Fruit fly (Drosophila melanogaster) whole organism, prepupa: ENCODE data around the gene CG45002.
A peak's percentile ranks its signal among the peaks of the same experiment; 100 is the strongest.

Source experiments
- Blimp-1 ChIP-seq: fragments of 200-800 bp; sonication (Bioruptor generic); optimal IDR thresholded peaks from 3 replicates; lab custom pipeline; 2017; ENCODE audit warnings: missing biosample characterization, missing genetic modification characterization, mild to moderate bottlenecking, moderate library complexity, missing genetic modification reagents
- CG10631 ChIP-seq: fragments of 200-800 bp; sonication (Bioruptor generic); optimal IDR thresholded peaks from 2 replicates; lab custom pipeline; 2016; ENCODE audit warnings: missing biosample characterization, missing genetic modification characterization
- CG10669 ChIP-seq: fragments of 200-800 bp; sonication (Bioruptor generic); optimal IDR thresholded peaks from 3 replicates; lab custom pipeline; 2018; ENCODE audit warnings: missing biosample characterization, mild to moderate bottlenecking, missing genetic modification characterization, moderate library complexity
- CG11294 ChIP-seq: fragments of 200-800 bp; sonication (Bioruptor generic); IDR thresholded peaks from 2 replicates; pipeline ENCODE4 v1.3.6; 2022; ENCODE audit warnings: missing biosample characterization, missing genetic modification characterization
- CG11762 ChIP-seq: fragments of 200-800 bp; sonication (Bioruptor generic); optimal IDR thresholded peaks from 3 replicates; lab custom pipeline; 2016; ENCODE audit warnings: missing biosample characterization, missing genetic modification characterization; ENCODE audit not compliant: insufficient read depth
- CG11902 ChIP-seq: fragments of 200-800 bp; sonication (Bioruptor generic); optimal IDR thresholded peaks from 3 replicates; lab custom pipeline; 2016; ENCODE audit warnings: missing biosample characterization, missing genetic modification characterization
- CG15336 ChIP-seq: fragments of 200-800 bp; sonication (Bioruptor generic); IDR thresholded peaks from 2 replicates; pipeline ENCODE4 v1.3.6; 2022; ENCODE audit warnings: missing biosample characterization, missing genetic modification characterization
- CG1621 ChIP-seq: fragments of 200-800 bp; sonication (Bioruptor generic); optimal IDR thresholded peaks from 3 replicates; lab custom pipeline; 2018; ENCODE audit warnings: missing biosample characterization, mild to moderate bottlenecking, missing genetic modification characterization
- CG3032 ChIP-seq: fragments of 200-800 bp; optimal IDR thresholded peaks from 2 replicates; lab custom pipeline; 2019; ENCODE audit warnings: missing biosample characterization, mild to moderate bottlenecking, missing genetic modification characterization, moderate library complexity
- CG31627 ChIP-seq: fragments of 200-800 bp; sonication (Bioruptor generic); optimal IDR thresholded peaks from 3 replicates; lab custom pipeline; 2016; ENCODE audit warnings: missing biosample characterization, missing genetic modification characterization
- CG3919 ChIP-seq: fragments of 200-800 bp; sonication (Bioruptor generic); optimal IDR thresholded peaks from 3 replicates; lab custom pipeline; 2016; ENCODE audit warnings: missing biosample characterization, missing genetic modification characterization
- CG4318 ChIP-seq: fragments of 200-800 bp; sonication (Bioruptor generic); optimal IDR thresholded peaks from 3 replicates; lab custom pipeline; 2017; ENCODE audit warnings: missing biosample characterization, mild to moderate bottlenecking, missing genetic modification characterization
- CG6163 ChIP-seq: fragments of 200-800 bp; sonication (Bioruptor generic); IDR thresholded peaks from 3 replicates; pipeline ENCODE4 v1.3.6; 2022; ENCODE audit warnings: missing biosample characterization, missing genetic modification characterization
- CG6276 ChIP-seq: fragments of 200-800 bp; sonication (Bioruptor generic); optimal IDR thresholded peaks from 2 replicates; lab custom pipeline; 2017; ENCODE audit warnings: missing biosample characterization, mild to moderate bottlenecking, missing genetic modification characterization
- CG6792 ChIP-seq: fragments of 200-800 bp; sonication (Bioruptor generic); optimal IDR thresholded peaks from 3 replicates; lab custom pipeline; 2016; ENCODE audit warnings: missing biosample characterization, missing genetic modification characterization
- CG6808 ChIP-seq: fragments of 200-800 bp; sonication (Bioruptor generic); optimal IDR thresholded peaks from 3 replicates; lab custom pipeline; 2017; ENCODE audit warnings: missing biosample characterization, missing genetic modification characterization, mild to moderate bottlenecking, moderate library complexity, missing genetic modification reagents
- CG7368 ChIP-seq: fragments of 200-800 bp; sonication (Bioruptor generic); optimal IDR thresholded peaks from 3 replicates; lab custom pipeline; 2016; ENCODE audit warnings: missing biosample characterization, missing genetic modification characterization
- CG8319 ChIP-seq: fragments of 200-800 bp; sonication (Bioruptor generic); optimal IDR thresholded peaks from 3 replicates; lab custom pipeline; 2016; ENCODE audit warnings: missing biosample characterization, missing genetic modification characterization
- Eip75B ChIP-seq: fragments of 200-800 bp; sonication (Bioruptor generic); optimal IDR thresholded peaks from 3 replicates; lab custom pipeline; 2016; ENCODE audit warnings: missing biosample characterization, missing genetic modification characterization
- Eip78C ChIP-seq: fragments of 200-800 bp; sonication (Bioruptor generic); peaks from one replicate; lab custom pipeline; 2016; ENCODE audit warnings: missing biosample characterization, missing genetic modification characterization
- Eip93F ChIP-seq: fragments of 200-800 bp; sonication (Bioruptor generic); optimal IDR thresholded peaks from 2 replicates; lab custom pipeline; 2016; ENCODE audit warnings: missing biosample characterization, mild to moderate bottlenecking, missing genetic modification characterization
- Ets21C ChIP-seq: fragments of 200-800 bp; sonication (Bioruptor generic); optimal IDR thresholded peaks from 3 replicates; lab custom pipeline; 2016; ENCODE audit warnings: missing biosample characterization, missing genetic modification characterization
- Ets96B ChIP-seq: fragments of 200-800 bp; optimal IDR thresholded peaks from 2 replicates; lab custom pipeline; 2019; ENCODE audit warnings: missing biosample characterization, mild to moderate bottlenecking, missing genetic modification characterization, moderate library complexity
- Gug ChIP-seq: fragments of 200-800 bp; sonication (Bioruptor generic); IDR thresholded peaks from 2 replicates; pipeline ENCODE4 v1.3.6; 2022; ENCODE audit warnings: missing biosample characterization, missing genetic modification characterization
- Hr38 ChIP-seq: sonication (Bioruptor generic); optimal IDR thresholded peaks from 2 replicates; lab custom pipeline; 2016; ENCODE audit warnings: missing biosample characterization, missing genetic modification characterization
- Hr39 ChIP-seq: fragments of 200-800 bp; sonication (Bioruptor generic); optimal IDR thresholded peaks from 2 replicates; lab custom pipeline; 2016; ENCODE audit warnings: missing biosample characterization, missing genetic modification characterization
- Hr4 ChIP-seq: fragments of 200-800 bp; sonication (Bioruptor generic); optimal IDR thresholded peaks from 3 replicates; lab custom pipeline; 2016; ENCODE audit warnings: missing biosample characterization, missing genetic modification characterization
- Lpt ChIP-seq: fragments of 200-800 bp; sonication (Bioruptor generic); optimal IDR thresholded peaks from 3 replicates; lab custom pipeline; 2016; ENCODE audit warnings: missing biosample characterization, missing genetic modification characterization
- Met ChIP-seq: fragments of 200-800 bp; sonication (Bioruptor generic); optimal IDR thresholded peaks from 3 replicates; lab custom pipeline; 2016; ENCODE audit warnings: missing biosample characterization, missing genetic modification characterization
- Sox102F ChIP-seq: fragments of 200-800 bp; sonication (Bioruptor generic); optimal IDR thresholded peaks from 2 replicates; lab custom pipeline; 2016; ENCODE audit warnings: missing biosample characterization, mild to moderate bottlenecking, missing genetic modification characterization
- Sox14 ChIP-seq: fragments of 200-800 bp; sonication (Bioruptor generic); optimal IDR thresholded peaks from 3 replicates; lab custom pipeline; 2016; ENCODE audit warnings: missing biosample characterization, missing genetic modification characterization
- Sox15 ChIP-seq: fragments of 200-800 bp; sonication (Bioruptor generic); optimal IDR thresholded peaks from 3 replicates; lab custom pipeline; 2016; ENCODE audit warnings: missing biosample characterization, missing genetic modification characterization
- achi ChIP-seq: fragments of 200-800 bp; sonication (Bioruptor generic); optimal IDR thresholded peaks from 3 replicates; lab custom pipeline; 2016; ENCODE audit warnings: missing biosample characterization, missing genetic modification characterization
- acj6 ChIP-seq: fragments of 200-800 bp; sonication (Bioruptor generic); optimal IDR thresholded peaks from 3 replicates; lab custom pipeline; 2016; ENCODE audit warnings: missing biosample characterization, missing genetic modification characterization
- dac ChIP-seq: fragments of 200-800 bp; sonication (Bioruptor generic); optimal IDR thresholded peaks from 2 replicates; lab custom pipeline; 2017; ENCODE audit warnings: missing biosample characterization, mild to moderate bottlenecking, missing genetic modification characterization
- dsx ChIP-seq: fragments of 200-800 bp; optimal IDR thresholded peaks from 3 replicates; lab custom pipeline; 2019; ENCODE audit warnings: missing biosample characterization, mild to moderate bottlenecking, missing genetic modification characterization, moderate library complexity; ENCODE audit not compliant: poor library complexity, severe bottlenecking
- eg ChIP-seq: fragments of 200-800 bp; sonication (Bioruptor generic); IDR thresholded peaks from 3 replicates; pipeline ENCODE4 v1.3.6; 2022; ENCODE audit warnings: missing biosample characterization, missing genetic modification characterization
- esn ChIP-seq: fragments of 200-800 bp; sonication (Bioruptor generic); optimal IDR thresholded peaks from 2 replicates; lab custom pipeline; 2016; ENCODE audit warnings: missing biosample characterization, mild to moderate bottlenecking, missing genetic modification characterization, moderate library complexity
- fd59A ChIP-seq: fragments of 200-800 bp; sonication (Bioruptor generic); optimal IDR thresholded peaks from 2 replicates; lab custom pipeline; 2017; ENCODE audit warnings: missing biosample characterization, mild to moderate bottlenecking, missing genetic modification characterization, missing genetic modification reagents
- lz ChIP-seq: fragments of 200-800 bp; sonication (Bioruptor generic); optimal IDR thresholded peaks from 3 replicates; lab custom pipeline; 2016; ENCODE audit warnings: missing biosample characterization, missing genetic modification characterization
- net ChIP-seq: fragments of 200-800 bp; sonication (Bioruptor generic); optimal IDR thresholded peaks from 3 replicates; lab custom pipeline; 2016; ENCODE audit warnings: missing biosample characterization, missing genetic modification characterization
- pdm3 ChIP-seq: fragments of 200-800 bp; sonication (Bioruptor generic); optimal IDR thresholded peaks from 3 replicates; lab custom pipeline; 2016; ENCODE audit warnings: missing biosample characterization, missing genetic modification characterization
- salr ChIP-seq, 2 experiments: fragments of 200-800 bp; sonication (Bioruptor generic); optimal IDR thresholded peaks; 3 replicates each; lab custom pipeline; 2016 to 2018; ENCODE audit warnings: missing biosample characterization in 2 of 2, missing genetic modification characterization in 2 of 2, mild to moderate bottlenecking in 1 of 2
- spab ChIP-seq: fragments of 200-800 bp; sonication (Bioruptor generic); optimal IDR thresholded peaks from 2 replicates; lab custom pipeline; 2017; ENCODE audit warnings: missing biosample characterization, mild to moderate bottlenecking, missing genetic modification characterization, missing genetic modification reagents
- vri ChIP-seq: fragments of 200-800 bp; sonication (Bioruptor generic); optimal IDR thresholded peaks from 3 replicates; lab custom pipeline; 2016; ENCODE audit warnings: missing biosample characterization, mild to moderate bottlenecking, missing genetic modification characterization

The CG45002 gene

DNA sequence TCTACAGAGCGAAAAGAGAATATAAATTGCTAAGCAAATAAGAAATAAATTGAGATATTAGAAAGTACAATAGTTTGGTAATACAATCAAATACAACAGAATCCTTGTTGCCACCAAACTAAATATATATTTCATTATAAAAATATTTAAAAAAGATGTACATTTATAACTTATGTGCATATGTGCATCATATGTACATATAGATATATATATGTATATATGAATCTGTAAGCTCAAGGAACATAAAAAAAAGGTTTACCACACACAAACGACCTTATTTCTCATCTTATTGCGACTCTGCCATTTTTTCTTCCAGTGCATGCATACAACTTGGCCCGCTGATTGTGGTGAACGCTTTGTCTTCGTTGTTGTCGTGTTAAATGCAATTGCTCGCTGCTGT is 46.8 kb upstream of the CG45002 start (continued):
- peak; percentile 63 for TF ChIP-seq net (GFP tag; lab: Kevin White, UChicago)
- peak; percentile 71 for TF ChIP-seq esn (GFP tag; lab: Kevin White, UChicago)
- peak; percentile 49 for TF ChIP-seq Sox15
- TF ChIP-seq CG10669 (GFP tag; lab: Kevin White, UChicago), result peak; percentile 35
- TF ChIP-seq dsx (GFP tag; lab: Kevin White, UChicago), result peak; percentile 45
- peak; percentile 79 for TF ChIP-seq CG6792 (GFP tag; lab: Kevin White, UChicago)
- peak; percentile 26 for TF ChIP-seq fd59A
- TF ChIP-seq vri, result no peak
- TF ChIP-seq CG6276 (GFP tag; lab: Kevin White, UChicago), result peak; percentile 26
- peak in 1 of 2 experiments; percentile 55 for TF ChIP-seq salr (GFP tag; optimal IDR thresholded peaks at IDR 0.05; lab: Kevin White, UChicago)
- peak; percentile 79 for TF ChIP-seq achi
- TF ChIP-seq, all 60 proteins: peak for 49

DNA sequence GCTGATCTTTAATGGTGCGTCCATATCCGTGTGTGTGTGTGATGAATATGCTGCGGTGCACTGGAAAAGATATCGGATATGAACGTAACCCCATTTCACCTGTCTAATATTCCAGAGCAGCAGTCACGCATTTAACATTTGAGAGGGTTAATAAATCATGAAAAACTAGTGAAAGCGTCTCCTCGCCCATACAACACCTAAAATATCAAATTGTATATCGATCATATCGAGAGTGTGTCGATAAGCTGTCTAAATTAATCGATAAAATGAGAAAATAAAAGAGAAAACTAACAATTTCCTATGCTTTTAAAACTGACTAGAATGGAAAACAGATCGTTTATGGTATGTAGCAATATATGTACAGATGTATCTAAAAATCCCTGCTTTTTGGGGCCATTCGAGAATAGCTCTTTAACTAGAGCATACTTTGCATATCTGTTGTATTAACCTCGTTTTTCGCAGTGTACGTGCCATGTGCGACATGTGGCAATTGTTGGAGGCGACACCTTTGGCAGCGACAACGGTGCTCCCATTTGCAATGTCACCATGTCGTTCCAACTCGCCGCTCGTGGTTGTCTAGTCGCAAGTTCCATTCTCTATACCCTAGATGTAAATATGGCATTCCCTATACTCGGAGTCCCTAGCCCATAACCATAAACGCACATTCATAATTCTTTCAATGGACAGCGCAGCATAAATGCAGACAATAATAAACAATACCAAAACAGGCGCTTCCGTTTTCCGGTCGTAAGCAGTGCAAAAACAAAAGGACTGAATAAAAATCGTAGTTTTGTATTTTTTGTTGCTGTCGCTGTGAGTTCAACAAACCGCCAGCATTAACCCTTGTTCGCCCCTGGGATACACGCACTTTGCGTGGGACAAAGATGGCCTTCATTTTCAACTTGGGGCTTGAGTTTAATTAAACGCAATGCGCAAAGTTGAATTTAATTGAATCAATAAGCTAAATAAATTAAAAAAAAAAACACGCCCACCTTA is 45.7 kb upstream of the CG45002 start:
- peak; percentile 14 for TF ChIP-seq CG31627
- TF ChIP-seq CG1621, result no peak
- TF ChIP-seq Gug (GFP tag; lab: Robert Waterston, UW), result no peak
- no peak for TF ChIP-seq Eip93F (GFP tag; lab: Kevin White, UChicago)
- TF ChIP-seq CG10669 (GFP tag; lab: Kevin White, UChicago), result peak; percentile 21
- TF ChIP-seq Sox15, result peak; percentile 16
- peak; percentile 3 for TF ChIP-seq dac (GFP tag; lab: Kevin White, UChicago)
- peak; percentile 23 for TF ChIP-seq spab (GFP tag; lab: Kevin White, UChicago)
- 0 out of 2 replicates have a peak, but pooled peaks have one; percentile 15 for TF ChIP-seq CG11294 (GFP tag; lab: Robert Waterston, UW)
- TF ChIP-seq CG6792 (GFP tag; lab: Kevin White, UChicago), result peak; percentile 8
- TF ChIP-seq CG6276 (GFP tag; lab: Kevin White, UChicago), result peak; percentile 33
- TF ChIP-seq Sox14 (GFP tag; lab: Kevin White, UChicago), result no peak
- peak; percentile 19 for TF ChIP-seq CG11902 (GFP tag; lab: Kevin White, UChicago)
- peak; percentile 40 for TF ChIP-seq CG3032 (tag; lab: Kevin White, UChicago)
- TF ChIP-seq Eip75B (GFP tag; lab: Kevin White, UChicago), result peak; percentile 47
- no peak for TF ChIP-seq Sox102F
- no peak for TF ChIP-seq dsx (GFP tag; lab: Kevin White, UChicago)
- peak; percentile 42 for TF ChIP-seq Lpt (GFP tag; lab: Kevin White, UChicago)
- no peak for TF ChIP-seq Blimp-1
- TF ChIP-seq esn (GFP tag; lab: Kevin White, UChicago), result peak; percentile 45
- peak; percentile 47 for TF ChIP-seq Hr4 (GFP tag; lab: Kevin White, UChicago)
- TF ChIP-seq Ets96B (tag; lab: Kevin White, UChicago), result peak; percentile 30
- TF ChIP-seq net (GFP tag; lab: Kevin White, UChicago), result peak; percentile 40
- TF ChIP-seq Hr39 (GFP tag; lab: Kevin White, UChicago), result peak; percentile 31
- TF ChIP-seq Met (GFP tag; lab: Kevin White, UChicago), result peak; percentile 6
- TF ChIP-seq fd59A, result peak; percentile 50
- TF ChIP-seq CG15336, result no peak; the same call in 1 of the 2 replicates
- peak; percentile 37; the same call in 1 of the 3 replicates for TF ChIP-seq CG6163
- peak in 1 of 2 experiments; percentile 70 for TF ChIP-seq salr (GFP tag; optimal IDR thresholded peaks at IDR 0.05; lab: Kevin White, UChicago)
- TF ChIP-seq Ets21C (GFP tag; lab: Kevin White, UChicago), result no peak
- peak; percentile 48 for TF ChIP-seq CG10631 (GFP tag; lab: Kevin White, UChicago)
- no peak for TF ChIP-seq Hr38 (GFP tag; lab: Kevin White, UChicago)
- TF ChIP-seq eg, result 0 out of 3 replicates have a peak, but pooled peaks have one; percentile 14
- TF ChIP-seq CG6808 (GFP tag; lab: Kevin White, UChicago), result peak; percentile 48
- TF ChIP-seq lz, result no peak
- peak; percentile 55 for TF ChIP-seq pdm3 (GFP tag; lab: Kevin White, UChicago)
- TF ChIP-seq acj6 (GFP tag; lab: Kevin White, UChicago), result peak; percentile 52
- TF ChIP-seq CG7368 (GFP tag; lab: Kevin White, UChicago), result no peak
- peak; percentile 63 for TF ChIP-seq CG4318
- TF ChIP-seq CG8319 (GFP tag; lab: Kevin White, UChicago), result no peak
- TF ChIP-seq Eip78C, result peak; percentile 64
- TF ChIP-seq CG3919 (GFP tag; lab: Kevin White, UChicago), result peak; percentile 39
- no peak for TF ChIP-seq CG11762 (GFP tag; lab: Kevin White, UChicago)
